Worm (Caenorhabditis elegans): ENCODE data around the gene T05H10.4.

Gene T05H10.4

ce11 chrII:8016761-8017160, 36.2 kb upstream of the T05H10.4 start:
- no peak for TF ChIP-seq hmg-11 (tag; optimal IDR thresholded peaks at IDR 0.05)
- TF ChIP-seq nhr-23 (tag; optimal IDR thresholded peaks at IDR 0.05): peak; percentile 96
- TF ChIP-seq mdl-1 (tag; optimal IDR thresholded peaks at IDR 0.05): peak; percentile 73
- no peak for TF ChIP-seq unc-62 (GFP tag; optimal IDR thresholded peaks at IDR 0.05)
- no peak for TF ChIP-seq ztf-4 (tag; optimal IDR thresholded peaks at IDR 0.05)
- no peak for TF ChIP-seq daf-12 (tag; optimal IDR thresholded peaks at IDR 0.05)
- no peak for TF ChIP-seq nhr-11 (tag; optimal IDR thresholded peaks at IDR 0.05)
- TF ChIP-seq nhr-43 (tag; optimal IDR thresholded peaks at IDR 0.05; ENCODE audit: poor library complexity, severe bottlenecking): peak; percentile 91
- TF ChIP-seq nhr-237 (tag; optimal IDR thresholded peaks at IDR 0.05): no peak
- no peak for TF ChIP-seq snpc-4 (tag; optimal IDR thresholded peaks at IDR 0.05)
- TF ChIP-seq lin-15B (tag; optimal IDR thresholded peaks at IDR 0.05): no peak
- TF ChIP-seq fos-1 (tag; optimal IDR thresholded peaks at IDR 0.05): no peak
- TF ChIP-seq ceh-9 (tag; optimal IDR thresholded peaks at IDR 0.05): no peak
- peak; percentile 93 for TF ChIP-seq nhr-25 (tag; optimal IDR thresholded peaks at IDR 0.05)
- TF ChIP-seq nhr-76 (tag; optimal IDR thresholded peaks at IDR 0.05): no peak
- no peak for TF ChIP-seq ZK546.5 (tag; optimal IDR thresholded peaks at IDR 0.05)
- TF ChIP-seq eor-1 (tag; optimal IDR thresholded peaks at IDR 0.05): no peak
- no peak for TF ChIP-seq nhr-28 (tag; optimal IDR thresholded peaks at IDR 0.05)
- TF ChIP-seq nfya-1 (tag; optimal IDR thresholded peaks at IDR 0.05; ENCODE audit: insufficient read depth): peak; percentile 49
- TF ChIP-seq tbx-2 (tag; optimal IDR thresholded peaks at IDR 0.05): peak; percentile 26
- TF ChIP-seq pqm-1 (tag; optimal IDR thresholded peaks at IDR 0.05): peak; percentile 96
- TF ChIP-seq mml-1 (tag; optimal IDR thresholded peaks at IDR 0.05): no peak
- peak; percentile 57 for TF ChIP-seq ama-1 (optimal IDR thresholded peaks at IDR 0.05)
- TF ChIP-seq fkh-2 (tag; optimal IDR thresholded peaks at IDR 0.05): no peak
- no peak for TF ChIP-seq ceh-82 (tag; optimal IDR thresholded peaks at IDR 0.05)
- TF ChIP-seq aly-2 (tag; optimal IDR thresholded peaks at IDR 0.05): no peak
- TF ChIP-seq skn-1 (tag; optimal IDR thresholded peaks at IDR 0.05): no peak
- TF ChIP-seq lsy-12 (tag; optimal IDR thresholded peaks at IDR 0.05): peak; percentile 77
- no peak for TF ChIP-seq ceh-16 (tag; optimal IDR thresholded peaks at IDR 0.05)
- TF ChIP-seq nhr-12 (tag; optimal IDR thresholded peaks at IDR 0.05): no peak
- peak; percentile 34 for TF ChIP-seq ceh-28 (tag; optimal IDR thresholded peaks at IDR 0.05)
- TF ChIP-seq zag-1 (tag; optimal IDR thresholded peaks at IDR 0.05): no peak
- no peak for TF ChIP-seq nhr-67 (tag; optimal IDR thresholded peaks at IDR 0.05)
- TF ChIP-seq R02D3.7 (tag; optimal IDR thresholded peaks at IDR 0.05): no peak
- no peak for TF ChIP-seq elt-1 (tag; optimal IDR thresholded peaks at IDR 0.05)
- TF ChIP-seq sea-2 (GFP tag; optimal IDR thresholded peaks at IDR 0.05): no peak
- no peak for TF ChIP-seq egl-27 (tag; optimal IDR thresholded peaks at IDR 0.05)
- TF ChIP-seq jun-1 (tag; optimal IDR thresholded peaks at IDR 0.05): peak; percentile 83
- TF ChIP-seq fkh-10 (GFP tag; optimal IDR thresholded peaks at IDR 0.05): no peak
- no peak for TF ChIP-seq nhr-77 (tag; optimal IDR thresholded peaks at IDR 0.05)
- no peak for TF ChIP-seq egl-5 (tag; optimal IDR thresholded peaks at IDR 0.05)
- no peak for TF ChIP-seq ztf-11 (tag; optimal IDR thresholded peaks at IDR 0.05)
- peak in 2 of 3 experiments; percentile 46 to 59 for TF ChIP-seq elt-3 (tag; optimal IDR thresholded peaks at IDR 0.05)
- TF ChIP-seq unc-39 (tag; optimal IDR thresholded peaks at IDR 0.05): no peak
- TF ChIP-seq pha-4 (tag; optimal IDR thresholded peaks at IDR 0.05): peak; percentile 32
- TF ChIP-seq lin-39 (tag; optimal IDR thresholded peaks at IDR 0.05): no peak
- TF ChIP-seq elt-2 (tag; optimal IDR thresholded peaks at IDR 0.05): peak; percentile 89

ce11 chrII:8017380-8017779, 35.6 kb upstream of the T05H10.4 start, which contains the start of gene zyg-11:
TSS of gene zyg-11 (plus strand) at chrII:8017680.
- peak; percentile 63 for TF ChIP-seq lin-15B (tag; optimal IDR thresholded peaks at IDR 0.05)
- peak; percentile 7 for TF ChIP-seq pha-4 (tag; optimal IDR thresholded peaks at IDR 0.05)
- no peak for TF ChIP-seq lin-39 (tag; optimal IDR thresholded peaks at IDR 0.05)

Data from whole organism, L3 larva.